Worm (Caenorhabditis elegans) whole organism, L4 larva: ENCODE results near the gene madd-3.

Source experiments
- F26F4.8 ChIP-seq: fragments of 200-800 bp; sonication (Bioruptor generic); conservative IDR thresholded peaks from 2 replicates; pipeline ENCODE4 v1.3.6; 2022; ENCODE audit warnings: missing genetic modification characterization, missing compliant biosample characterization
- F44E2.7 ChIP-seq: fragments of 200-800 bp; sonication (Bioruptor generic); IDR thresholded peaks from 2 replicates; pipeline ENCODE4 v2.1.2; 2022; ENCODE audit warnings: missing genetic modification characterization, missing compliant biosample characterization
- T26A8.4 ChIP-seq: fragments of 200-800 bp; sonication (Bioruptor generic); IDR thresholded peaks from 2 replicates; pipeline ENCODE4 v1.3.6; 2022; ENCODE audit warnings: missing genetic modification characterization, missing compliant biosample characterization
- Y105C5A.15 ChIP-seq: fragments of 200-800 bp; sonication (Bioruptor generic); IDR thresholded peaks from 2 replicates; pipeline ENCODE4 v1.3.6; 2022; ENCODE audit warnings: missing genetic modification characterization, missing compliant biosample characterization
- Y48G9A.11 ChIP-seq: fragments of 200-800 bp; sonication (Bioruptor generic); IDR thresholded peaks from 2 replicates; pipeline ENCODE4 v1.3.6; 2022; ENCODE audit warnings: missing genetic modification reagents, missing genetic modification characterization, missing compliant biosample characterization
- Y5F2A.4 ChIP-seq: fragments of 200-800 bp; sonication (Bioruptor generic); optimal IDR thresholded peaks from 2 replicates; lab custom pipeline; 2018; ENCODE audit warnings: mild to moderate bottlenecking, missing genetic modification characterization, missing compliant biosample characterization
- Y75B8A.6 ChIP-seq: fragments of 200-800 bp; sonication (Bioruptor generic); IDR thresholded peaks from 2 replicates; pipeline ENCODE4 v1.3.6; 2022; ENCODE audit warnings: missing genetic modification reagents, missing genetic modification characterization, missing compliant biosample characterization
- ZK546.5 ChIP-seq, 2 experiments: sonication (generic microtip); optimal IDR thresholded peaks; 2 replicates each; lab custom pipeline; 2017; ENCODE audit warnings: missing biosample characterization in 2 of 2, missing genetic modification characterization in 2 of 2
- aha-1 ChIP-seq: fragments of 150-350 bp; peaks from one replicate; lab custom pipeline; 2014; ENCODE audit warnings: missing biosample characterization, missing genetic modification characterization
- ama-1 ChIP-seq: fragments of 150-350 bp; optimal IDR thresholded peaks from 2 replicates; lab custom pipeline; 2014; ENCODE audit warnings: inconsistent platforms, mixed read lengths
- ceh-28 ChIP-seq: fragments of 150-350 bp; optimal IDR thresholded peaks from 2 replicates; lab custom pipeline; 2014; ENCODE audit warnings: missing biosample characterization, missing genetic modification reagents, missing genetic modification characterization
- ceh-32 ChIP-seq: sonication (generic microtip); optimal IDR thresholded peaks from 2 replicates; lab custom pipeline; 2016; ENCODE audit warnings: mild to moderate bottlenecking, missing genetic modification characterization, missing compliant biosample characterization; ENCODE audit not compliant: poor library complexity
- ces-1 ChIP-seq: fragments of 150-350 bp; sonication (generic microtip); optimal IDR thresholded peaks from 4 replicates; lab custom pipeline; 2014; ENCODE audit warnings: missing biosample characterization, missing genetic modification reagents, missing genetic modification characterization
- daf-12 ChIP-seq: fragments of 150-350 bp; optimal IDR thresholded peaks from 2 replicates; lab custom pipeline; 2014; ENCODE audit warnings: missing biosample characterization, missing genetic modification reagents, missing genetic modification characterization
- daf-16 ChIP-seq, 3 experiments: sonication (generic microtip); optimal IDR thresholded peaks; 2 replicates each; lab custom pipeline; 2016 to 2017; ENCODE audit warnings: missing genetic modification characterization in 3 of 3, missing genetic modification reagents in 3 of 3, mild to moderate bottlenecking in 2 of 3, missing compliant biosample characterization in 2 of 3, missing biosample characterization in 1 of 3, moderate library complexity in 1 of 3
- daf-8 ChIP-seq: fragments of 200-800 bp; sonication (Bioruptor generic); IDR thresholded peaks from 2 replicates; pipeline ENCODE4 v1.3.6; 2022; ENCODE audit warnings: missing genetic modification characterization, missing compliant biosample characterization
- dmd-8 ChIP-seq: fragments of 200-800 bp; sonication (Bioruptor generic); IDR thresholded peaks from 2 replicates; pipeline ENCODE4 v1.3.6; 2022; ENCODE audit warnings: missing genetic modification characterization, missing compliant biosample characterization
- dmd-9 ChIP-seq: fragments of 200-800 bp; sonication (Bioruptor generic); IDR thresholded peaks from 2 replicates; pipeline ENCODE4 v1.3.6; 2022; ENCODE audit warnings: missing genetic modification reagents, missing genetic modification characterization, missing compliant biosample characterization
- dpl-1 ChIP-seq: fragments of 150-350 bp; optimal IDR thresholded peaks from 2 replicates; lab custom pipeline; 2014; ENCODE audit warnings: missing biosample characterization, missing genetic modification reagents, missing genetic modification characterization
- duxl-1 ChIP-seq: sonication (generic microtip); optimal IDR thresholded peaks from 2 replicates; lab custom pipeline; 2016; ENCODE audit warnings: mild to moderate bottlenecking, missing genetic modification characterization, moderate library complexity, missing compliant biosample characterization; ENCODE audit not compliant: poor library complexity
- egl-27 ChIP-seq: sonication (generic microtip); optimal IDR thresholded peaks from 3 replicates; lab custom pipeline; 2017; ENCODE audit warnings: missing biosample characterization, missing genetic modification reagents, missing genetic modification characterization
- egl-43 ChIP-seq: fragments of 200-800 bp; sonication (Bioruptor generic); IDR thresholded peaks from 2 replicates; pipeline ENCODE4 v1.3.6; 2022; ENCODE audit warnings: missing genetic modification reagents, missing genetic modification characterization, missing compliant biosample characterization
- fkh-10 ChIP-seq: fragments of 150-350 bp; optimal IDR thresholded peaks from 2 replicates; lab custom pipeline; 2014; ENCODE audit warnings: missing biosample characterization, missing genetic modification reagents, missing genetic modification characterization
- fos-1 ChIP-seq: fragments of 150-350 bp; optimal IDR thresholded peaks from 2 replicates; lab custom pipeline; 2014; ENCODE audit warnings: missing biosample characterization, missing genetic modification characterization
- gei-8 ChIP-seq: fragments of 200-800 bp; sonication (Bioruptor generic); optimal IDR thresholded peaks from 2 replicates; lab custom pipeline; 2018; ENCODE audit warnings: mild to moderate bottlenecking, missing genetic modification characterization, missing compliant biosample characterization
- hlh-11 ChIP-seq: fragments of 200-800 bp; sonication (Bioruptor generic); optimal IDR thresholded peaks from 2 replicates; lab custom pipeline; 2018; ENCODE audit warnings: mild to moderate bottlenecking, missing genetic modification characterization, missing compliant biosample characterization
- hmg-1.1 ChIP-seq: fragments of 200-800 bp; sonication (Bioruptor generic); IDR thresholded peaks from 2 replicates; pipeline ENCODE4 v1.3.6; 2022; ENCODE audit warnings: missing genetic modification reagents, missing genetic modification characterization, missing compliant biosample characterization
- jun-1 ChIP-seq: fragments of 150-350 bp; optimal IDR thresholded peaks from 2 replicates; lab custom pipeline; 2014; ENCODE audit warnings: missing biosample characterization, missing genetic modification reagents, missing genetic modification characterization
- lin-13 ChIP-seq: fragments of 150-350 bp; optimal IDR thresholded peaks from 2 replicates; lab custom pipeline; 2014; ENCODE audit warnings: missing biosample characterization, missing genetic modification reagents, missing genetic modification characterization
- lin-15B ChIP-seq: fragments of 150-350 bp; sonication (generic microtip); optimal IDR thresholded peaks from 3 replicates; lab custom pipeline; 2014; ENCODE audit warnings: missing biosample characterization, missing genetic modification characterization
- lin-39 ChIP-seq: fragments of 150-350 bp; optimal IDR thresholded peaks from 2 replicates; lab custom pipeline; 2014; ENCODE audit warnings: missing biosample characterization, missing genetic modification reagents, missing genetic modification characterization
- lir-3 ChIP-seq: sonication (generic microtip); optimal IDR thresholded peaks from 2 replicates; lab custom pipeline; 2016; ENCODE audit warnings: mild to moderate bottlenecking, missing genetic modification characterization, missing compliant biosample characterization
- madf-5 ChIP-seq, 2 experiments: fragments of 200-800 bp; sonication (Bioruptor generic); IDR thresholded peaks; 2 replicates each; pipeline ENCODE4 v1.3.6; 2022; ENCODE audit warnings: missing compliant biosample characterization in 2 of 2, missing genetic modification characterization in 2 of 2
- mep-1 ChIP-seq: fragments of 150-350 bp; sonication (generic microtip); optimal IDR thresholded peaks from 3 replicates; lab custom pipeline; 2014; ENCODE audit warnings: missing biosample characterization, missing genetic modification characterization
- mxl-2 ChIP-seq: fragments of 200-800 bp; sonication (Bioruptor generic); conservative IDR thresholded peaks from 2 replicates; pipeline ENCODE4 v1.3.6; 2022; ENCODE audit warnings: missing genetic modification reagents, missing genetic modification characterization, missing compliant biosample characterization
- nhr-10 ChIP-seq: fragments of 150-350 bp; optimal IDR thresholded peaks from 2 replicates; lab custom pipeline; 2014; ENCODE audit warnings: missing biosample characterization, missing genetic modification characterization
- nhr-11 ChIP-seq: fragments of 150-350 bp; optimal IDR thresholded peaks from 2 replicates; lab custom pipeline; 2014; ENCODE audit warnings: missing biosample characterization, missing genetic modification characterization
- nhr-111 ChIP-seq: fragments of 200-800 bp; sonication (Bioruptor generic); optimal IDR thresholded peaks from 2 replicates; lab custom pipeline; 2018; ENCODE audit warnings: mild to moderate bottlenecking, missing genetic modification characterization, missing compliant biosample characterization
- nhr-41 ChIP-seq: fragments of 200-800 bp; sonication (Bioruptor generic); IDR thresholded peaks from 2 replicates; pipeline ENCODE4 v1.3.6; 2022; ENCODE audit warnings: missing genetic modification reagents, missing genetic modification characterization, missing compliant biosample characterization
- nhr-42 ChIP-seq: fragments of 200-800 bp; sonication (Bioruptor generic); IDR thresholded peaks from 2 replicates; pipeline ENCODE4 v1.3.6; 2022; ENCODE audit warnings: missing genetic modification characterization, missing compliant biosample characterization
- nhr-48 ChIP-seq: sonication (generic microtip); optimal IDR thresholded peaks from 2 replicates; lab custom pipeline; 2016; ENCODE audit warnings: mild to moderate bottlenecking, missing genetic modification characterization, missing compliant biosample characterization
- php-3 ChIP-seq: fragments of 200-800 bp; sonication (Bioruptor generic); IDR thresholded peaks from 2 replicates; pipeline ENCODE4 v1.3.6; 2022; ENCODE audit warnings: missing genetic modification reagents, missing genetic modification characterization, missing compliant biosample characterization
- saeg-2 ChIP-seq: fragments of 200-800 bp; sonication (Bioruptor generic); IDR thresholded peaks from 2 replicates; pipeline ENCODE4 v1.3.6; 2022; ENCODE audit warnings: missing genetic modification reagents, missing genetic modification characterization, missing compliant biosample characterization
- sdz-12 ChIP-seq: fragments of 200-800 bp; sonication (Bioruptor generic); optimal IDR thresholded peaks from 2 replicates; lab custom pipeline; 2018; ENCODE audit warnings: mild to moderate bottlenecking, missing genetic modification characterization, missing compliant biosample characterization
- set-16 ChIP-seq: fragments of 200-800 bp; sonication (Bioruptor generic); IDR thresholded peaks from 2 replicates; pipeline ENCODE4 v1.3.6; 2022; ENCODE audit warnings: missing genetic modification reagents, missing genetic modification characterization, missing compliant biosample characterization
- snpc-1.2 ChIP-seq: fragments of 200-800 bp; sonication (Bioruptor generic); IDR thresholded peaks from 2 replicates; pipeline ENCODE4 v1.3.6; 2022; ENCODE audit warnings: missing genetic modification reagents, missing genetic modification characterization, missing compliant biosample characterization
- snpc-4 ChIP-seq: fragments of 150-350 bp; optimal IDR thresholded peaks from 2 replicates; lab custom pipeline; 2014; ENCODE audit warnings: missing biosample characterization, missing genetic modification characterization
- tag-97 ChIP-seq: fragments of 200-800 bp; sonication (Bioruptor generic); IDR thresholded peaks from 2 replicates; pipeline ENCODE4 v1.3.6; 2022; ENCODE audit warnings: missing genetic modification characterization, missing compliant biosample characterization
- unc-39 ChIP-seq: sonication (generic microtip); optimal IDR thresholded peaks from 2 replicates; lab custom pipeline; 2017; ENCODE audit warnings: missing biosample characterization, missing genetic modification characterization
- unc-62 ChIP-seq, 3 experiments: fragments of 150-350 bp in 1 of 3; sonication (generic microtip); optimal IDR thresholded peaks in 2 of 3; peaks in 1 of 3; 1 replicate in 1 of 3; 2 replicates in 2 of 3; lab custom pipeline; 2014 to 2017; ENCODE audit warnings: missing biosample characterization in 3 of 3, missing genetic modification characterization in 3 of 3, missing genetic modification reagents in 3 of 3, missing genotype in 1 of 3
- zip-11 ChIP-seq: fragments of 200-800 bp; sonication (Bioruptor generic); IDR thresholded peaks from 2 replicates; pipeline ENCODE4 v1.3.6; 2022; ENCODE audit warnings: missing genetic modification characterization, missing compliant biosample characterization
- ztf-7 ChIP-seq: fragments of 150-350 bp; optimal IDR thresholded peaks from 2 replicates; lab custom pipeline; 2014; ENCODE audit warnings: missing biosample characterization, missing genetic modification characterization

The madd-3 gene

DNA sequence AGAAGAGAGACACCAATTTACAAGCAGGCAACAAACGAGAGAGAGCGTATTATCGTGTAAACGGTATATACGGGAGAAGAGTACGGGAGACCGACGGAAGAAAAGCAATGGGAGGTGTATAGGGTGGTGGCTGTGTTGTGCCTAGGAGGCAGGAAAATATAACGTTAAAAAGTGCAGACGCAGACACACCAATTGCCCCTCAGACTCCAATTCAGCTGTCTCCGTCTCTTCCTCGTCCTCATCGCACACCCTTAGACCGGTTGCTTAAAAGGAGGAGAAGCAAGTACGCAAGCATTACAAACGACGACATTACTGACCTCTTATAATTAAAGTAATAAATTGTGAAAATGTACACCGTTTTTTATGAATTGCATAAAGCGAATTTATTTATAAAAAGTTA lies 16.0 kb upstream of the madd-3 start (continued):
- TF ChIP-seq snpc-4 (no peak), mxl-2 (GFP tag; lab: Robert Waterston, UW) (no peak), lin-13 (GFP tag; lab: Kevin White, UChicago) (peak; percentile 98), lin-15B (tag; lab: Kevin White, UChicago) (no peak), nhr-41 (GFP tag; lab: Robert Waterston, UW) (no peak), zip-11 (GFP tag; lab: Robert Waterston, UW) (no peak), nhr-111 (GFP tag; lab: Kevin White, UChicago) (no peak), nhr-11 (tag; lab: Kevin White, UChicago) (peak; percentile 58), T26A8.4 (GFP tag; lab: Robert Waterston, UW) (no peak), egl-27 (no peak), unc-62 (GFP tag; optimal IDR thresholded peaks at IDR 0.05 in 1 of 2; lab: Kevin White, UChicago) (peak in 1 of 2 experiments; percentile 98), unc-62 (tag; optimal IDR thresholded peaks at IDR 0.05; lab: Kevin White, UChicago) (no peak), daf-8 (GFP tag; lab: Robert Waterston, UW) (no peak), jun-1 (peak; percentile 3), ces-1 (GFP tag; lab: Kevin White, UChicago) (no peak), ama-1 (lab: Kevin White, UChicago) (no peak), fkh-10 (GFP tag; lab: Kevin White, UChicago) (no peak), php-3 (GFP tag; lab: Robert Waterston, UW) (no peak), madf-5 (GFP tag; IDR thresholded peaks at IDR 0.05; lab: Robert Waterston, UW) (no peak), Y5F2A.4 (no peak), mep-1 (tag; lab: Kevin White, UChicago) (peak; percentile 93), dmd-8 (no peak), sdz-12 (GFP tag; lab: Kevin White, UChicago) (no peak), set-16 (GFP tag; lab: Robert Waterston, UW) (no peak), Y105C5A.15 (GFP tag; lab: Robert Waterston, UW) (no peak), ceh-32 (tag; lab: Kevin White, UChicago) (no peak), daf-16 (GFP tag; optimal IDR thresholded peaks at IDR 0.05; lab: Kevin White, UChicago) (peak; percentile 8 to 22), daf-16 (tag; optimal IDR thresholded peaks at IDR 0.05; lab: Kevin White, UChicago) (peak; percentile 67), tag-97 (GFP tag; lab: Robert Waterston, UW) (no peak), ZK546.5 (tag; optimal IDR thresholded peaks at IDR 0.05; lab: Kevin White, UChicago) (no peak), Y48G9A.11 (no peak), snpc-1.2 (GFP tag; lab: Robert Waterston, UW) (no peak), lir-3 (tag; lab: Kevin White, UChicago) (no peak), ceh-28 (tag; lab: Kevin White, UChicago) (no peak), gei-8 (GFP tag; lab: Kevin White, UChicago) (no peak), F26F4.8 (GFP tag; lab: Robert Waterston, UW) (no peak), saeg-2 (GFP tag; lab: Robert Waterston, UW) (no peak), dpl-1 (GFP tag; lab: Kevin White, UChicago) (peak; percentile 42), dmd-9 (no peak), unc-39 (tag; lab: Kevin White, UChicago) (no peak), ztf-7 (peak; percentile 62), Y75B8A.6 (GFP tag; lab: Robert Waterston, UW) (no peak), hlh-11 (peak; percentile 93), daf-12 (no peak), duxl-1 (tag; lab: Kevin White, UChicago) (peak; percentile 44), hmg-1.1 (GFP tag; lab: Robert Waterston, UW) (peak; percentile 82), nhr-10 (tag; lab: Kevin White, UChicago) (peak; percentile 15), F44E2.7 (GFP tag; lab: Robert Waterston, UW) (no peak), aha-1 (tag; lab: Kevin White, UChicago) (peak; percentile 90), lin-39 (no peak), fos-1 (no peak), egl-43 (GFP tag; lab: Robert Waterston, UW) (no peak), nhr-48 (peak; percentile 48), nhr-42 (GFP tag; lab: Robert Waterston, UW) (no peak)
